Fruit fly (Drosophila melanogaster) whole organism, prepupa: ENCODE measurements around the gene Osi21.

Source experiments
- Blimp-1 ChIP-seq: fragments of 200-800 bp; sonication (Bioruptor generic); optimal IDR thresholded peaks from 3 replicates; lab custom pipeline; 2017; ENCODE audit warnings: missing biosample characterization, missing genetic modification characterization, mild to moderate bottlenecking, moderate library complexity, missing genetic modification reagents
- CG10631 ChIP-seq: fragments of 200-800 bp; sonication (Bioruptor generic); optimal IDR thresholded peaks from 2 replicates; lab custom pipeline; 2016; ENCODE audit warnings: missing biosample characterization, missing genetic modification characterization
- CG11294 ChIP-seq: fragments of 200-800 bp; sonication (Bioruptor generic); IDR thresholded peaks from 2 replicates; pipeline ENCODE4 v1.3.6; 2022; ENCODE audit warnings: missing biosample characterization, missing genetic modification characterization
- CG11762 ChIP-seq: fragments of 200-800 bp; sonication (Bioruptor generic); optimal IDR thresholded peaks from 3 replicates; lab custom pipeline; 2016; ENCODE audit warnings: missing biosample characterization, missing genetic modification characterization; ENCODE audit not compliant: insufficient read depth
- CG11902 ChIP-seq: fragments of 200-800 bp; sonication (Bioruptor generic); optimal IDR thresholded peaks from 3 replicates; lab custom pipeline; 2016; ENCODE audit warnings: missing biosample characterization, missing genetic modification characterization
- CG1621 ChIP-seq: fragments of 200-800 bp; sonication (Bioruptor generic); optimal IDR thresholded peaks from 3 replicates; lab custom pipeline; 2018; ENCODE audit warnings: missing biosample characterization, mild to moderate bottlenecking, missing genetic modification characterization
- CG3032 ChIP-seq: fragments of 200-800 bp; optimal IDR thresholded peaks from 2 replicates; lab custom pipeline; 2019; ENCODE audit warnings: missing biosample characterization, mild to moderate bottlenecking, missing genetic modification characterization, moderate library complexity
- CG31627 ChIP-seq: fragments of 200-800 bp; sonication (Bioruptor generic); optimal IDR thresholded peaks from 3 replicates; lab custom pipeline; 2016; ENCODE audit warnings: missing biosample characterization, missing genetic modification characterization
- CG32006 ChIP-seq: fragments of 200-800 bp; sonication (Bioruptor generic); optimal IDR thresholded peaks from 3 replicates; lab custom pipeline; 2017; ENCODE audit warnings: missing biosample characterization, mild to moderate bottlenecking, missing genetic modification characterization
- CG4318 ChIP-seq: fragments of 200-800 bp; sonication (Bioruptor generic); optimal IDR thresholded peaks from 3 replicates; lab custom pipeline; 2017; ENCODE audit warnings: missing biosample characterization, mild to moderate bottlenecking, missing genetic modification characterization
- CG6163 ChIP-seq: fragments of 200-800 bp; sonication (Bioruptor generic); IDR thresholded peaks from 3 replicates; pipeline ENCODE4 v1.3.6; 2022; ENCODE audit warnings: missing biosample characterization, missing genetic modification characterization
- CG6792 ChIP-seq: fragments of 200-800 bp; sonication (Bioruptor generic); optimal IDR thresholded peaks from 3 replicates; lab custom pipeline; 2016; ENCODE audit warnings: missing biosample characterization, missing genetic modification characterization
- CG8632 ChIP-seq: fragments of 200-800 bp; sonication (Bioruptor generic); optimal IDR thresholded peaks from 3 replicates; lab custom pipeline; 2016; ENCODE audit warnings: missing biosample characterization, missing genetic modification characterization
- CG9139 ChIP-seq: fragments of 200-800 bp; sonication (Bioruptor generic); optimal IDR thresholded peaks from 3 replicates; lab custom pipeline; 2017; ENCODE audit warnings: missing biosample characterization, mild to moderate bottlenecking, missing genetic modification characterization
- Eip75B ChIP-seq: fragments of 200-800 bp; sonication (Bioruptor generic); optimal IDR thresholded peaks from 3 replicates; lab custom pipeline; 2016; ENCODE audit warnings: missing biosample characterization, missing genetic modification characterization
- Eip78C ChIP-seq: fragments of 200-800 bp; sonication (Bioruptor generic); peaks from one replicate; lab custom pipeline; 2016; ENCODE audit warnings: missing biosample characterization, missing genetic modification characterization
- Ets21C ChIP-seq: fragments of 200-800 bp; sonication (Bioruptor generic); optimal IDR thresholded peaks from 3 replicates; lab custom pipeline; 2016; ENCODE audit warnings: missing biosample characterization, missing genetic modification characterization
- Gug ChIP-seq: fragments of 200-800 bp; sonication (Bioruptor generic); IDR thresholded peaks from 2 replicates; pipeline ENCODE4 v1.3.6; 2022; ENCODE audit warnings: missing biosample characterization, missing genetic modification characterization
- Hr38 ChIP-seq: sonication (Bioruptor generic); optimal IDR thresholded peaks from 2 replicates; lab custom pipeline; 2016; ENCODE audit warnings: missing biosample characterization, missing genetic modification characterization
- Hr39 ChIP-seq: fragments of 200-800 bp; sonication (Bioruptor generic); optimal IDR thresholded peaks from 2 replicates; lab custom pipeline; 2016; ENCODE audit warnings: missing biosample characterization, missing genetic modification characterization
- Met ChIP-seq: fragments of 200-800 bp; sonication (Bioruptor generic); optimal IDR thresholded peaks from 3 replicates; lab custom pipeline; 2016; ENCODE audit warnings: missing biosample characterization, missing genetic modification characterization
- Smox ChIP-seq: fragments of 200-800 bp; sonication (Bioruptor generic); optimal IDR thresholded peaks from 3 replicates; lab custom pipeline; 2016; ENCODE audit warnings: missing biosample characterization, missing genetic modification characterization
- Sox14 ChIP-seq: fragments of 200-800 bp; sonication (Bioruptor generic); optimal IDR thresholded peaks from 3 replicates; lab custom pipeline; 2016; ENCODE audit warnings: missing biosample characterization, missing genetic modification characterization
- achi ChIP-seq: fragments of 200-800 bp; sonication (Bioruptor generic); optimal IDR thresholded peaks from 3 replicates; lab custom pipeline; 2016; ENCODE audit warnings: missing biosample characterization, missing genetic modification characterization
- cyc ChIP-seq: fragments of 200-800 bp; sonication (Bioruptor generic); optimal IDR thresholded peaks from 3 replicates; lab custom pipeline; 2016; ENCODE audit warnings: missing biosample characterization, missing genetic modification characterization
- dac ChIP-seq: fragments of 200-800 bp; sonication (Bioruptor generic); optimal IDR thresholded peaks from 2 replicates; lab custom pipeline; 2017; ENCODE audit warnings: missing biosample characterization, mild to moderate bottlenecking, missing genetic modification characterization
- dsx ChIP-seq: fragments of 200-800 bp; optimal IDR thresholded peaks from 3 replicates; lab custom pipeline; 2019; ENCODE audit warnings: missing biosample characterization, mild to moderate bottlenecking, missing genetic modification characterization, moderate library complexity; ENCODE audit not compliant: poor library complexity, severe bottlenecking
- esn ChIP-seq: fragments of 200-800 bp; sonication (Bioruptor generic); optimal IDR thresholded peaks from 2 replicates; lab custom pipeline; 2016; ENCODE audit warnings: missing biosample characterization, mild to moderate bottlenecking, missing genetic modification characterization, moderate library complexity
- fd59A ChIP-seq: fragments of 200-800 bp; sonication (Bioruptor generic); optimal IDR thresholded peaks from 2 replicates; lab custom pipeline; 2017; ENCODE audit warnings: missing biosample characterization, mild to moderate bottlenecking, missing genetic modification characterization, missing genetic modification reagents
- fd85E ChIP-seq: fragments of 200-800 bp; sonication (Bioruptor generic); optimal IDR thresholded peaks from 3 replicates; lab custom pipeline; 2016; ENCODE audit warnings: missing biosample characterization, missing genetic modification characterization
- fkh ChIP-seq: fragments of 200-800 bp; sonication (Bioruptor generic); optimal IDR thresholded peaks from 3 replicates; lab custom pipeline; 2017; ENCODE audit warnings: missing biosample characterization, mild to moderate bottlenecking, missing genetic modification characterization, moderate library complexity
- pdm3 ChIP-seq: fragments of 200-800 bp; sonication (Bioruptor generic); optimal IDR thresholded peaks from 3 replicates; lab custom pipeline; 2016; ENCODE audit warnings: missing biosample characterization, missing genetic modification characterization
- salr ChIP-seq, 2 experiments: fragments of 200-800 bp; sonication (Bioruptor generic); optimal IDR thresholded peaks; 3 replicates each; lab custom pipeline; 2016 to 2018; ENCODE audit warnings: missing biosample characterization in 2 of 2, missing genetic modification characterization in 2 of 2, mild to moderate bottlenecking in 1 of 2
- svp ChIP-seq: fragments of 200-800 bp; sonication (Bioruptor generic); peaks from one replicate; lab custom pipeline; 2016; ENCODE audit warnings: missing biosample characterization, missing genetic modification characterization
- topi ChIP-seq: fragments of 200-800 bp; sonication (Bioruptor generic); optimal IDR thresholded peaks from 3 replicates; lab custom pipeline; 2016; ENCODE audit warnings: missing biosample characterization, missing genetic modification characterization
- vri ChIP-seq: fragments of 200-800 bp; sonication (Bioruptor generic); optimal IDR thresholded peaks from 3 replicates; lab custom pipeline; 2016; ENCODE audit warnings: missing biosample characterization, mild to moderate bottlenecking, missing genetic modification characterization

Osi21 gene

dm6 chr2L:11251181-11251580 lies 34.3 kb downstream of the Osi21 start (continued):
- TF ChIP-seq svp (GFP tag; lab: Kevin White, UChicago): no peak
- TF ChIP-seq salr (GFP tag; optimal IDR thresholded peaks at IDR 0.05; lab: Kevin White, UChicago): no peak

dm6 chr2L:11249376-11249775 lies 36.1 kb downstream of the Osi21 start:
- TF ChIP-seq Smox: no peak
- no peak for TF ChIP-seq Blimp-1 (GFP tag; lab: Kevin White, UChicago)
- TF ChIP-seq Eip78C (GFP tag; lab: Kevin White, UChicago): no peak
- TF ChIP-seq cyc (GFP tag; lab: Kevin White, UChicago): no peak
- no peak for TF ChIP-seq vri
- no peak for TF ChIP-seq CG32006 (GFP tag; lab: Kevin White, UChicago)
- TF ChIP-seq Eip75B: no peak
- no peak for TF ChIP-seq fd85E (GFP tag; lab: Kevin White, UChicago)
- no peak for TF ChIP-seq Hr39
- TF ChIP-seq CG9139 (GFP tag; lab: Kevin White, UChicago): no peak
- no peak for TF ChIP-seq CG6163 (GFP tag; lab: Robert Waterston, UW)
- no peak for TF ChIP-seq CG10631 (GFP tag; lab: Kevin White, UChicago)
- no peak for TF ChIP-seq CG31627 (GFP tag; lab: Kevin White, UChicago)
- no peak for TF ChIP-seq Met (GFP tag; lab: Kevin White, UChicago)

dm6 chr2L:11247730-11248129 lies 37.8 kb downstream of the Osi21 start:
- TF ChIP-seq CG4318 (GFP tag; lab: Kevin White, UChicago) (no peak), CG11902 (GFP tag; lab: Kevin White, UChicago) (no peak)

dm6 chr2L:11243912-11244311 lies 41.6 kb downstream of the Osi21 start:
- TF ChIP-seq CG11902 (GFP tag; lab: Kevin White, UChicago) (no peak), dsx (GFP tag; lab: Kevin White, UChicago) (no peak), CG11762 (no peak), dac (GFP tag; lab: Kevin White, UChicago) (no peak), Gug (GFP tag; lab: Robert Waterston, UW) (no peak), Sox14 (GFP tag; lab: Kevin White, UChicago) (no peak), fd59A (GFP tag; lab: Kevin White, UChicago) (no peak), esn (GFP tag; lab: Kevin White, UChicago) (no peak), Hr38 (GFP tag; lab: Kevin White, UChicago) (no peak), CG11294 (no peak), Eip78C (GFP tag; lab: Kevin White, UChicago) (no peak), topi (no peak), Ets21C (GFP tag; lab: Kevin White, UChicago) (no peak), achi (GFP tag; lab: Kevin White, UChicago) (no peak)

- no peak for TF ChIP-seq Gug (GFP tag; lab: Robert Waterston, UW)
- TF ChIP-seq CG8632 (GFP tag; lab: Kevin White, UChicago): no peak
- no peak for TF ChIP-seq CG3032 (tag; lab: Kevin White, UChicago)
- TF ChIP-seq CG6792 (GFP tag; lab: Kevin White, UChicago): no peak
These were observed 49.1 kb downstream of the Osi21 start for dm6 chr2L:11236364-11236763.

- TF ChIP-seq CG32006 (GFP tag; lab: Kevin White, UChicago) (no peak), cyc (GFP tag; lab: Kevin White, UChicago) (no peak), fkh (GFP tag; lab: Kevin White, UChicago) (no peak), Eip75B (no peak), pdm3 (GFP tag; lab: Kevin White, UChicago) (no peak), CG1621 (tag; lab: Kevin White, UChicago) (no peak)
These were observed 50.0 kb downstream of the Osi21 start for dm6 chr2L:11235534-11235933.
